Fruit fly (Drosophila melanogaster): Measurements from ENCODE around the gene Tim17a1.

DNA sequence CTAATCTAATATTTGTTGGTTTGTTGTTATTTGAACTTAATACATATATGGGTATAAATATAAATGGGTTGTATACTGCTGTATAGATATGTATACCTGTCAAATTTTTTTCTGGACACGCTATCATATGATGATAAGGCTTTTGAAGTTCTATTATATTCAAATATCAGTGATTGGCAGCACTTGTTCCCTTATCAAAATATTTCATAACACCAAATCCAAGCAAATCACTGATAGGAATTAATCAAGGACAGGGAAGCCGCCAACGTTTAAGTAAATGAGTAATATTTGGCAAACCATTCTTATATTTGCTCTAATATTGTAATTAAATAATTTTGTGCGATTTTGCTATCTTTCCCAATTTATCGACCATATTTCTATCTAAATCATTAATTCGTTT lies 14.8 kb upstream of the Tim17a1 start:
- TF ChIP-seq Eip93F (GFP tag; optimal IDR thresholded peaks at IDR 0.05) (no peak), spab (GFP tag; optimal IDR thresholded peaks at IDR 0.05) (no peak), CG15336 (GFP tag; IDR thresholded peaks at IDR 0.05) (no peak), fkh (GFP tag; optimal IDR thresholded peaks at IDR 0.05) (no peak)

Measured in whole organism, prepupa.